Fruit fly (Drosophila melanogaster) whole organism, wandering third instar larva: ENCODE measurements around the gene TBC1D5.

ENCODE experiments used
- Hnf4 ChIP-seq: fragments of 200-800 bp; sonication (Bioruptor generic); optimal IDR thresholded peaks from 2 replicates; lab custom pipeline; 2016; ENCODE audit warnings: missing biosample characterization, mild to moderate bottlenecking, missing genetic modification characterization
- dmrt93B ChIP-seq: fragments of 200-800 bp; sonication (Bioruptor generic); optimal IDR thresholded peaks from 2 replicates; lab custom pipeline; 2018; ENCODE audit warnings: missing biosample characterization, mild to moderate bottlenecking, missing genetic modification characterization
- psq ChIP-seq: fragments of 200-800 bp; sonication (Bioruptor generic); optimal IDR thresholded peaks from 3 replicates; lab custom pipeline; 2017; ENCODE audit warnings: missing biosample characterization, mild to moderate bottlenecking, missing genetic modification characterization, moderate library complexity

dm6 chr3R:13220478-13220877 lies 51.3 kb downstream of the TBC1D5 start, which contains the start of gene CG8476:
- TF ChIP-seq dmrt93B (GFP tag; lab: Kevin White, UChicago) = no peak
- TF ChIP-seq psq (GFP tag; lab: Kevin White, UChicago) = no peak
- no peak for TF ChIP-seq Hnf4 (GFP tag; lab: Kevin White, UChicago)
